Worm (Caenorhabditis elegans) whole organism, L4/young adult: ENCODE measurements around the gene coh-3.

Source experiments
- W03F9.2 ChIP-seq: fragments of 150-350 bp; optimal IDR thresholded peaks from 2 replicates; lab custom pipeline; 2014; ENCODE audit warnings: missing biosample characterization, missing genetic modification characterization
- dao-5 ChIP-seq: sonication (generic microtip); optimal IDR thresholded peaks from 2 replicates; lab custom pipeline; 2016; ENCODE audit warnings: missing genotype, missing genetic modification characterization, moderate library complexity, missing compliant biosample characterization
- him-1 ChIP-seq: sonication (generic microtip); optimal IDR thresholded peaks from 2 replicates; lab custom pipeline; 2016; ENCODE audit warnings: missing genotype, missing genetic modification reagents, missing genetic modification characterization, missing compliant biosample characterization

ce11 chrV:14427069-14427825, 30.0 kb upstream of the coh-3 start:
- TF ChIP-seq W03F9.2 (tag; lab: Kevin White, UChicago) (no peak), dao-5 (tag; lab: Kevin White, UChicago) (no peak), him-1 (tag; lab: Kevin White, UChicago) (no peak)
